Worm (Caenorhabditis elegans): ENCODE data around the gene C45H4.14.

DNA sequence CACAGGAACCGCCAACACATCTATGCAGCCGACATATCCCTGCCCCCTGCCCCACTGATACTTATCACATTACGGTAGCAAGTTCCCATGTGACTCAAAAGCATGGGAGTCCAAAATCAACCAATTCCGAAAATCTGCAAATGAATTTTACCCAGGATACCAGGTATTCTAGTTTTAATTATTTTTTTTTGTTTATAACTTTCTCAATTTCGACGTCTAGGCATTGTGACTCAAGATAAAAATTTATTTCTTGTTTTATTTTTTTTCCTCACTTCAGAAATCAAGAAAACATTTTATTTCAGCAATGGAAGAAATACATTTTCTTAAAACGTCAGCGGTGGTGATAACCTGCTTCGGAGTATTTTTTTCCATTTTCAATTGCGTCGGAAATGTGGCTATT is 7.8 kb downstream of the C45H4.14 start, which contains the start of gene srbc-24:
- TF ChIP-seq egl-13 (tag; optimal IDR thresholded peaks at IDR 0.05) (no peak), elt-3 (tag; optimal IDR thresholded peaks at IDR 0.05) (no peak), nhr-28 (tag; optimal IDR thresholded peaks at IDR 0.05) (no peak), xbp-1 (tag; optimal IDR thresholded peaks at IDR 0.05) (no peak), fos-1 (tag; optimal IDR thresholded peaks at IDR 0.05) (no peak), elt-2 (tag; optimal IDR thresholded peaks at IDR 0.05) (no peak), alr-1 (tag; optimal IDR thresholded peaks at IDR 0.05; ENCODE audit: borderline replicate concordance) (no peak), nhr-11 (tag; optimal IDR thresholded peaks at IDR 0.05) (no peak), lin-35 (GFP tag; optimal IDR thresholded peaks at IDR 0.05) (no peak)
